Worm (Caenorhabditis elegans) whole organism, L3 larva: ENCODE data around the gene F53H2.1.

ENCODE experiments used
- ZK546.5 ChIP-seq: sonication (generic microtip); optimal IDR thresholded peaks from 2 replicates; lab custom pipeline; 2017; ENCODE audit warnings: missing biosample characterization, missing genetic modification characterization
- ceh-16 ChIP-seq: sonication (generic microtip); optimal IDR thresholded peaks from 2 replicates; lab custom pipeline; 2017; ENCODE audit warnings: missing biosample characterization, missing genetic modification characterization
- fkh-10 ChIP-seq: sonication (generic microtip); optimal IDR thresholded peaks from 2 replicates; lab custom pipeline; 2017; ENCODE audit warnings: missing biosample characterization, missing genetic modification reagents, missing genetic modification characterization
- nhr-11 ChIP-seq: fragments of 150-350 bp; optimal IDR thresholded peaks from 2 replicates; lab custom pipeline; 2014; ENCODE audit warnings: missing biosample characterization, missing genetic modification characterization
- nhr-23 ChIP-seq: fragments of 150-350 bp; optimal IDR thresholded peaks from 2 replicates; lab custom pipeline; 2014; ENCODE audit warnings: missing biosample characterization, missing genetic modification reagents, missing genetic modification characterization
- nhr-43 ChIP-seq: sonication (generic microtip); optimal IDR thresholded peaks from 2 replicates; lab custom pipeline; 2016; ENCODE audit warnings: mild to moderate bottlenecking, missing genetic modification characterization, missing compliant biosample characterization; ENCODE audit not compliant: poor library complexity, severe bottlenecking

The F53H2.1 gene

ce11 chrV:20425183-20425400 lies 37.6 kb downstream of the F53H2.1 start, which contains the start of the genes fce-2 and F48F5.8:
Gene fce-2, plus strand, starts transcription at chrV:20425301.
Gene F48F5.8, plus strand, starts transcription at chrV:20425342.
- TF ChIP-seq nhr-23 (tag; lab: Kevin White, UChicago), result no peak
- TF ChIP-seq ceh-16 (tag; lab: Kevin White, UChicago), result no peak
- TF ChIP-seq nhr-43 (tag; lab: Kevin White, UChicago), result no peak
- no peak for TF ChIP-seq fkh-10 (GFP tag; lab: Kevin White, UChicago)
- TF ChIP-seq nhr-11 (tag; lab: Kevin White, UChicago), result no peak
- TF ChIP-seq ZK546.5 (tag; lab: Kevin White, UChicago), result no peak
